Fruit fly (Drosophila melanogaster): ENCODE results near the gene ymp.
A peak's percentile ranks its signal among the peaks of the same experiment; 100 is the strongest.

The ymp gene

dm6 chr3R:25646882-25647518, 38.1 kb upstream of the ymp start (continued):
- TF ChIP-seq Scr (GFP tag; IDR thresholded peaks at IDR 0.05; ENCODE audit: partially characterized antibody) (peak; percentile 96), CG15479 (GFP tag; optimal IDR thresholded peaks at IDR 0.05) (peak; percentile 80), CG9437 (GFP tag; optimal IDR thresholded peaks at IDR 0.05) (peak; percentile 80), Antp (GFP tag; optimal IDR thresholded peaks at IDR 0.05) (peak; percentile 97), fd96Cb (tag; optimal IDR thresholded peaks at IDR 0.05) (peak; percentile 82), ham (GFP tag; IDR thresholded peaks at IDR 0.05) (peak; percentile 82), grn (GFP tag; optimal IDR thresholded peaks at IDR 0.05) (peak; percentile 55), kni (GFP tag; optimal IDR thresholded peaks at IDR 0.05) (peak; percentile 92), grau (tag; optimal IDR thresholded peaks at IDR 0.05) (peak; percentile 90), CG3281 (GFP tag; optimal IDR thresholded peaks at IDR 0.05) (peak; percentile 91), CG4617 (GFP tag; optimal IDR thresholded peaks at IDR 0.05; ENCODE audit: borderline replicate concordance) (peak; percentile 83), Mrtf (GFP tag; IDR thresholded peaks at IDR 0.05) (peak; percentile 86), CG8281 (tag; optimal IDR thresholded peaks at IDR 0.05) (peak; percentile 72), CG10321 (GFP tag; IDR thresholded peaks at IDR 0.05) (peak; percentile 62; the same call in 1 of the 2 replicates), D19A (tag; optimal IDR thresholded peaks at IDR 0.05) (peak; percentile 68), CG6791 (GFP tag; IDR thresholded peaks at IDR 0.05; ENCODE audit: partially characterized antibody) (peak; percentile 68; the same call in 1 of the 3 replicates), CG11093 (GFP tag; IDR thresholded peaks at IDR 0.05) (peak; percentile 84), sd (tag; optimal IDR thresholded peaks at IDR 0.05) (peak; percentile 77), btn (GFP tag; optimal IDR thresholded peaks at IDR 0.05) (peak; percentile 83), pb (GFP tag; optimal IDR thresholded peaks at IDR 0.05) (peak; percentile 90), Optix (GFP tag; IDR thresholded peaks at IDR 0.05) (peak; percentile 93), CG14441 (GFP tag; IDR thresholded peaks at IDR 0.05) (peak; percentile 88), Stat92E (GFP tag; optimal IDR thresholded peaks at IDR 0.05) (peak in 1 of 3 experiments; percentile 89), cwo (GFP tag; optimal IDR thresholded peaks at IDR 0.05) (peak; percentile 78), wor (GFP tag; IDR thresholded peaks at IDR 0.05) (peak; percentile 81; the same call in 1 of the 2 replicates), CG14014 (GFP tag; IDR thresholded peaks at IDR 0.05) (peak; percentile 91), yki (optimal IDR thresholded peaks at IDR 0.05) (no peak), Hr39 (optimal IDR thresholded peaks at IDR 0.05) (no peak), Sry-δ (GFP tag; optimal IDR thresholded peaks at IDR 0.05) (peak; percentile 99), CG6683 (GFP tag; optimal IDR thresholded peaks at IDR 0.05) (peak; percentile 88), Vsx1 (GFP tag; optimal IDR thresholded peaks at IDR 0.05) (peak; percentile 73), cato (GFP tag; optimal IDR thresholded peaks at IDR 0.05; ENCODE audit: borderline replicate concordance) (peak; percentile 91), CG11085 (GFP tag; IDR thresholded peaks at IDR 0.05) (peak; percentile 91), CG15011 (GFP tag; optimal IDR thresholded peaks at IDR 0.05) (peak; percentile 74), cg (GFP tag; optimal IDR thresholded peaks at IDR 0.05) (peak; percentile 97), CG18262 (tag; optimal IDR thresholded peaks at IDR 0.05) (peak; percentile 86), CG11695 (GFP tag; IDR thresholded peaks at IDR 0.05) (peak; percentile 86), knrl (GFP tag; IDR thresholded peaks at IDR 0.05; ENCODE audit: partially characterized antibody) (peak; percentile 95), CG6765 (GFP tag; optimal IDR thresholded peaks at IDR 0.05) (peak; percentile 81), Sox102F (GFP tag; optimal IDR thresholded peaks at IDR 0.05) (peak; percentile 86)

- TF ChIP-seq CG1233 (GFP tag; optimal IDR thresholded peaks at IDR 0.05) = no peak
- TF ChIP-seq tx (GFP tag; optimal IDR thresholded peaks at IDR 0.05) = no peak
- TF ChIP-seq en (GFP tag; optimal IDR thresholded peaks at IDR 0.05) = no peak
- TF ChIP-seq CG10543 (GFP tag; optimal IDR thresholded peaks at IDR 0.05) = no peak
- TF ChIP-seq Mad (GFP tag; optimal IDR thresholded peaks at IDR 0.05) = no peak
- TF ChIP-seq Max (GFP tag; optimal IDR thresholded peaks at IDR 0.05) = no peak
- TF ChIP-seq ash1 (GFP tag; optimal IDR thresholded peaks at IDR 0.05) = no peak
- no peak for TF ChIP-seq CG13624 (GFP tag; optimal IDR thresholded peaks at IDR 0.05)
- TF ChIP-seq pfk (GFP tag; optimal IDR thresholded peaks at IDR 0.05) = no peak
- no peak for TF ChIP-seq zfh1 (GFP tag; IDR thresholded peaks at IDR 0.05)
- no peak for TF ChIP-seq CG4328 (GFP tag; optimal IDR thresholded peaks at IDR 0.05)
- no peak for TF ChIP-seq Hr3 (GFP tag; optimal IDR thresholded peaks at IDR 0.05)
These were observed 35.2 kb upstream of the ymp start for dm6 chr3R:25644172-25644571.

Data from whole organism, embryonic.